Fruit fly (Drosophila melanogaster): Measurements from ENCODE around the gene CG4520.

Gene CG4520

dm6 chr3R:15794258-15794727 lies 49.8 kb downstream of the CG4520 start (continued):
- peak; percentile 5 for TF ChIP-seq CG1602 (GFP tag; optimal IDR thresholded peaks at IDR 0.05)
- peak; percentile 39 for TF ChIP-seq CG12071 (GFP tag; optimal IDR thresholded peaks at IDR 0.05)
- TF ChIP-seq esg (GFP tag; conservative IDR thresholded peaks at IDR 0.05) = no peak
- TF ChIP-seq Abd-B (GFP tag; optimal IDR thresholded peaks at IDR 0.05) = peak; percentile 5
- TF ChIP-seq CG1792 (GFP tag; optimal IDR thresholded peaks at IDR 0.05) = peak; percentile 3
- TF ChIP-seq mld (GFP tag; IDR thresholded peaks at IDR 0.05; ENCODE audit: partially characterized antibody) = no peak
- peak; percentile 24 for TF ChIP-seq zf30C (GFP tag; optimal IDR thresholded peaks at IDR 0.05)
- peak; percentile 2 for TF ChIP-seq CG8388 (GFP tag; optimal IDR thresholded peaks at IDR 0.05)
- TF ChIP-seq tll (GFP tag; optimal IDR thresholded peaks at IDR 0.05) = no peak
- TF ChIP-seq odd (GFP tag; optimal IDR thresholded peaks at IDR 0.05) = no peak
- no peak for TF ChIP-seq wdn (GFP tag; IDR thresholded peaks at IDR 0.05)
- no peak for TF ChIP-seq D19B (GFP tag; optimal IDR thresholded peaks at IDR 0.05)
- no peak for TF ChIP-seq Sin3A (optimal IDR thresholded peaks at IDR 0.05)
- peak; percentile 21 for TF ChIP-seq CG4424 (GFP tag; optimal IDR thresholded peaks at IDR 0.05)
- no peak for TF ChIP-seq Camta (GFP tag; optimal IDR thresholded peaks at IDR 0.05)
- no peak for TF ChIP-seq CG31388 (GFP tag; optimal IDR thresholded peaks at IDR 0.05)
- TF ChIP-seq grau (tag; optimal IDR thresholded peaks at IDR 0.05) = peak; percentile 16
- no peak for TF ChIP-seq CG17186 (GFP tag; optimal IDR thresholded peaks at IDR 0.05)
- no peak for TF ChIP-seq sna (GFP tag; IDR thresholded peaks at IDR 0.05; ENCODE audit: partially characterized antibody)
- no peak for TF ChIP-seq CG6854 (GFP tag; optimal IDR thresholded peaks at IDR 0.05)
- TF ChIP-seq pros (GFP tag; optimal IDR thresholded peaks at IDR 0.05) = no peak
- TF ChIP-seq jing (GFP tag; optimal IDR thresholded peaks at IDR 0.05) = no peak
- TF ChIP-seq sd (tag; optimal IDR thresholded peaks at IDR 0.05) = no peak
- no peak for TF ChIP-seq CG18476 (GFP tag; optimal IDR thresholded peaks at IDR 0.05)
- TF ChIP-seq CG10979 (tag; optimal IDR thresholded peaks at IDR 0.05) = peak; percentile 7
- TF ChIP-seq H15 (GFP tag; IDR thresholded peaks at IDR 0.05) = no peak
- TF ChIP-seq onecut (GFP tag; IDR thresholded peaks at IDR 0.05) = peak; percentile 35; the same call in 1 of the 2 replicates
- TF ChIP-seq CG10267 (tag; optimal IDR thresholded peaks at IDR 0.05) = no peak
- no peak for TF ChIP-seq CG4854 (GFP tag; optimal IDR thresholded peaks at IDR 0.05)
- peak; percentile 38 for TF ChIP-seq CG13296 (GFP tag; optimal IDR thresholded peaks at IDR 0.05)
- no peak for TF ChIP-seq Sry-β (GFP tag; optimal IDR thresholded peaks at IDR 0.05)
- TF ChIP-seq gro (GFP tag; optimal IDR thresholded peaks at IDR 0.05) = peak; percentile 55
- peak; percentile 4 for TF ChIP-seq vfl (GFP tag; optimal IDR thresholded peaks at IDR 0.05)
- TF ChIP-seq CG4730 (GFP tag; IDR thresholded peaks at IDR 0.05) = no peak
- TF ChIP-seq Bdp1 (GFP tag; optimal IDR thresholded peaks at IDR 0.05) = no peak
- no peak for TF ChIP-seq CG12744 (GFP tag; optimal IDR thresholded peaks at IDR 0.05)
- peak; percentile 33 for TF ChIP-seq CG18619 (GFP tag; optimal IDR thresholded peaks at IDR 0.05)
- no peak for TF ChIP-seq CG7271 (tag; optimal IDR thresholded peaks at IDR 0.05)
- peak; percentile 61; the same call in 2 of the 3 replicates for TF ChIP-seq ci (GFP tag; IDR thresholded peaks at IDR 0.05)
- TF ChIP-seq CG11695 (GFP tag; IDR thresholded peaks at IDR 0.05) = 0 out of 3 replicates have a peak, but pooled peaks have one; percentile 56
- TF ChIP-seq chn (GFP tag; optimal IDR thresholded peaks at IDR 0.05) = peak; percentile 6
- TF ChIP-seq CG18011 (GFP tag; optimal IDR thresholded peaks at IDR 0.05) = no peak
- no peak for TF ChIP-seq pum (GFP tag; optimal IDR thresholded peaks at IDR 0.05)
- TF ChIP-seq lab (GFP tag; optimal IDR thresholded peaks at IDR 0.05) = peak; percentile 69
- TF ChIP-seq CHES-1-like (GFP tag; optimal IDR thresholded peaks at IDR 0.05) = peak; percentile 67
- no peak for TF ChIP-seq slou (GFP tag; optimal IDR thresholded peaks at IDR 0.05)
- no peak for TF ChIP-seq knrl (GFP tag; IDR thresholded peaks at IDR 0.05; ENCODE audit: partially characterized antibody)
- no peak for TF ChIP-seq sim (GFP tag; IDR thresholded peaks at IDR 0.05)
- TF ChIP-seq CG3407 (GFP tag; optimal IDR thresholded peaks at IDR 0.05) = peak; percentile 13
- TF ChIP-seq CG31441 (GFP tag; IDR thresholded peaks at IDR 0.05) = no peak
- TF ChIP-seq Kr (GFP tag; optimal IDR thresholded peaks at IDR 0.05) = no peak

Measured in whole organism, embryonic.